Worm (Caenorhabditis elegans): Measurements from ENCODE around the gene chil-17.

ce11 chrII:9487337-9487950, 47.5 kb upstream of the chil-17 start, which contains the start of gene T19H5.4:
- TF ChIP-seq elt-2 (tag; optimal IDR thresholded peaks at IDR 0.05): no peak
- TF ChIP-seq unc-55 (GFP tag; optimal IDR thresholded peaks at IDR 0.05): no peak

Data from whole organism, late embryonic.